Worm (Caenorhabditis elegans): Measurements from ENCODE around the gene C32D5.11.

Gene C32D5.11

DNA sequence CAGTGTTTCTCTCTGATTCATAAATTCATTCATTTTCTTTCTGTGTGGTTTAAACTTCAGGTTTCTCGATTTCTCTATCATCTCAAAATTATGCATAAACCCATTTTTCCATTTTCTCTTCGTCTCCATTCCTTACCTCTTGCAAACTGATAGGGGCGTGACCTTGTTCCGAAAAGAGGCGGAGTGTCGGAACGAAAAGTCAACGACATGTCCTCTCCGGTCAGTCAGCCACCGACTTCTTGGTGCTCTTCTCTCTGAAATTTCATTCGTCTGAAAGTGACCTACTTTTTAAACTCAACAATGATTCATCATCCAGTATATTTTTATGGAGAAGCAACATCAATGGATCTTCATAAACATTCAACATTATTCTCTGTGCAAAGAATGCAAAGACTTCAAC, 25.6 kb upstream of the C32D5.11 start, which contains the start of gene F58F12.12:
Gene F58F12.12 (plus strand): TSS at position 301 of the 400 bp plus-strand sequence.
- TF ChIP-seq tab-1 (GFP tag; IDR thresholded peaks at IDR 0.05) (no peak), T22C8.4 (GFP tag; IDR thresholded peaks at IDR 0.05) (no peak), cog-1 (tag; optimal IDR thresholded peaks at IDR 0.05) (no peak), ztf-29 (GFP tag; IDR thresholded peaks at IDR 0.05) (no peak), ztf-23 (GFP tag; IDR thresholded peaks at IDR 0.05) (no peak), flt-1 (GFP tag; IDR thresholded peaks at IDR 0.05) (no peak), med-1 (GFP tag; optimal IDR thresholded peaks at IDR 0.05; ENCODE audit: insufficient read depth) (no peak), ref-1 (GFP tag; conservative IDR thresholded peaks at IDR 0.05) (no peak), klf-2 (GFP tag; conservative IDR thresholded peaks at IDR 0.05) (no peak)

DNA sequence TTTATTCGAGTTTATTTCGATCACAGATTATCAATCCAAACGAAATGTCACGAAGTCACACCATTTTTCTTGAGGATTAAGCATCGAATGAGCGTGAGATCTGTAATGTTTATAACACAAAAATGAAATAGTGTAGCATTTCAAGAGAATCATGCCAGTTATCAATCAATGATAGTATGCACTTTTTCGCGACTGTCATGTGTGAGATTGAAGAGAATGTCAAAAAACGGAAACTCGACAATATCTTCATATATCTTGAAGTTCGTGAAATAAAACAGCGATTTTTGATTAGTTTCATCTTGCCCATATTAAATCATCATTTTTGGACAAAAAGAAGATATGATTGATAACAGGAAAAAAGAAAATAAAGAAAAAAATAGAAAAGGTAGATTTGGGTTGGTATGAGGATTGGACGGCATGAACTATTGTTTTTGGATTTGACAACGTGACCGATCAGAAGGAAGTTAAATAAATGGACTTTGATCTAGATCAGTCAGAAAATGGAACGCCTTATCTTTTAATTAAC, 23.9 kb upstream of the C32D5.11 start:
- TF ChIP-seq ref-1 (GFP tag; conservative IDR thresholded peaks at IDR 0.05) (no peak), tab-1 (GFP tag; IDR thresholded peaks at IDR 0.05) (no peak), ztf-29 (GFP tag; IDR thresholded peaks at IDR 0.05) (no peak), T22C8.4 (GFP tag; IDR thresholded peaks at IDR 0.05) (no peak), med-1 (GFP tag; optimal IDR thresholded peaks at IDR 0.05; ENCODE audit: insufficient read depth) (no peak), ztf-23 (GFP tag; IDR thresholded peaks at IDR 0.05) (no peak), klf-2 (GFP tag; conservative IDR thresholded peaks at IDR 0.05) (no peak), cog-1 (tag; optimal IDR thresholded peaks at IDR 0.05) (no peak), flt-1 (GFP tag; IDR thresholded peaks at IDR 0.05) (no peak)

DNA sequence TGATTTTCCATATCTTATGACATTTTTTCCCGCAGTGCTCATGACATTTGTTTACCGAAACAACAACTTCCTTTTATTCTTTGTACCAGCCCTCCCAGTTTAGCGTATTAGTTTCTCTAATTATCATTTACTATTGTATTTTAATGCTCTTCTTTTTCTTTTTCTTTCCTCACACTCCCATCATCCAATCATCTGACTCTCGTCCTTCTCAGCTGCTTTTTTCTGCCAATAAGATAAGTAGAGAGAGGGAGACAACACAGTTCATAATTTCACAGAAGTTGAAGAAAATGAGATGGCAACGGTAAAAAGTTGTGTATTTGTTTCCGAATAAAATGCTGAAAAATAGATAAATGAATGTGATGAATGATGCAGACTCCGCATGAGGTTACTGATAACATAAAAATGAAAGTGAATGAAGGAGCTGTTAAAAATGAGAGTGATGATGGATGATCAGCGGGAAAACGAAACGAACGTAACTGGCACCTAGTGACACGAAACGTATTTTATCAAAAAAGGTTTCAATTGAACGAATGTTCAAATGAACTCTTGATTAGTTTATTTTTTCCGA, 22.2 kb upstream of the C32D5.11 start:
- no peak for TF ChIP-seq klf-2 (GFP tag; conservative IDR thresholded peaks at IDR 0.05)

DNA sequence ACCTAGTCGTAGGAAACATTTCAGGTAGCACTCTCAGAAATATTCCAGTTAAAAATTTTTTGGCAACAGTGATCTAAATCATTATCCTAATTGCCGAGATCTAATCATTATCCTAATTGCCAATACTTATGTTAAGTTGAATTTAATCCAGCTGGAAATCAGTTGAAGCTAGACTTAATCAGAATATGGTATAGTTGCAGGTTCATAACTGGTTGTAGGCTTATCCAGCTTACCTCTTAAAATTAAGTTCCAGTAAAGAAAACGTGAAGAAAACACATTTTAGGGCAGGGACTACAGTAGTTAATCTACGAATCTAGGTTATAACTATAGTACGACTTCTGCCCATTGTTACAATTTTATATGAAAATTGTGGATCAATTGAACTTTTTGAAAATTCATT, 21.4 kb upstream of the C32D5.11 start:
- TF ChIP-seq klf-2 (GFP tag; conservative IDR thresholded peaks at IDR 0.05), result no peak
- TF ChIP-seq flt-1 (GFP tag; IDR thresholded peaks at IDR 0.05), result no peak
- no peak for TF ChIP-seq T22C8.4 (GFP tag; IDR thresholded peaks at IDR 0.05)
- TF ChIP-seq tab-1 (GFP tag; IDR thresholded peaks at IDR 0.05), result no peak
- no peak for TF ChIP-seq ref-1 (GFP tag; conservative IDR thresholded peaks at IDR 0.05)
- no peak for TF ChIP-seq med-1 (GFP tag; optimal IDR thresholded peaks at IDR 0.05; ENCODE audit: insufficient read depth)
- no peak for TF ChIP-seq cog-1 (tag; optimal IDR thresholded peaks at IDR 0.05)
- no peak for TF ChIP-seq ztf-29 (GFP tag; IDR thresholded peaks at IDR 0.05)
- TF ChIP-seq ztf-23 (GFP tag; IDR thresholded peaks at IDR 0.05), result no peak

DNA sequence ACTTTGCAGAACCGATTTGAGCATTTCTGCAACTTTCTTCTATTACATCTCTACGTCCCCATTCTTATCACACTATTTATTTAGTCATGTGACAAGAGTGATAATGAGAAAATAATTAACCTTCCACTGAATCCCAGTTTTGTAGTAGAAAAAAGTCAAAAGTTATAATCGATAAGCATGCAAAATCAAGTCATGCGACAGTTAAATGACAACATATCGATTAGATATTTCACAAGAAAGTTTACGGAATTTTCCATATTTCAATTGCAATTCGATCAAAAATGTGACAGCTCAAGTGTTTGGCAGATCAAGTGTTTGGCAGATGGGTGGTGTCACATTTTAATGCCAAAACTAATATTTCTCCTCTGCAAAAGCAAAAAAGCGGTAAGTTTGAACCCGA, 19.4 kb upstream of the C32D5.11 start:
- TF ChIP-seq flt-1 (GFP tag; IDR thresholded peaks at IDR 0.05) (no peak), cog-1 (tag; optimal IDR thresholded peaks at IDR 0.05) (no peak), ztf-29 (GFP tag; IDR thresholded peaks at IDR 0.05) (no peak), ztf-23 (GFP tag; IDR thresholded peaks at IDR 0.05) (no peak), ref-1 (GFP tag; conservative IDR thresholded peaks at IDR 0.05) (no peak), klf-2 (GFP tag; conservative IDR thresholded peaks at IDR 0.05) (no peak), tab-1 (GFP tag; IDR thresholded peaks at IDR 0.05) (no peak), med-1 (GFP tag; optimal IDR thresholded peaks at IDR 0.05; ENCODE audit: insufficient read depth) (no peak), T22C8.4 (GFP tag; IDR thresholded peaks at IDR 0.05) (no peak)

DNA sequence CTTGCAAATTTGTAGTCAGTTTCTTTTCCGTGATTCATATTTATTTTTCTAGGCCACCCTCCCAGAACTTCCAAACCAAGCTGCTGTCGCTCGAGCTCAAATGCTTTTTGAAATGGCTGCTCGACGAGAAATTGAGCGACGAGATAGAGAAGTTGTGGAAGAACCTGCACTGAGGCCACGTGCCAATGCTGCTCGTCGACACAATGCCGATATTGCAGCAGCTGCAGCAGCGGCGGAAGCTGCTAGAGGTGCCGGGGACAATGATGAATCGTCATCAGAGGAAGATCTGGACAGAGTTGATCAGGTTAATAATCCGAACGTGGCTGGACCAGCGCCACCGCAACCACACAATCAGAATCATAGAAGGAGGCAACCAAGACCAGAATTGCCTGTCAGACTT, 18.1 kb upstream of the C32D5.11 start:
- no peak for TF ChIP-seq ref-1 (GFP tag; conservative IDR thresholded peaks at IDR 0.05)
- TF ChIP-seq tab-1 (GFP tag; IDR thresholded peaks at IDR 0.05), result no peak
- TF ChIP-seq ztf-23 (GFP tag; IDR thresholded peaks at IDR 0.05), result no peak
- TF ChIP-seq T22C8.4 (GFP tag; IDR thresholded peaks at IDR 0.05), result no peak
- no peak for TF ChIP-seq ztf-29 (GFP tag; IDR thresholded peaks at IDR 0.05)
- no peak for TF ChIP-seq med-1 (GFP tag; optimal IDR thresholded peaks at IDR 0.05; ENCODE audit: insufficient read depth)
- no peak for TF ChIP-seq klf-2 (GFP tag; conservative IDR thresholded peaks at IDR 0.05)
- TF ChIP-seq flt-1 (GFP tag; IDR thresholded peaks at IDR 0.05), result no peak
- TF ChIP-seq cog-1 (tag; optimal IDR thresholded peaks at IDR 0.05), result no peak

DNA sequence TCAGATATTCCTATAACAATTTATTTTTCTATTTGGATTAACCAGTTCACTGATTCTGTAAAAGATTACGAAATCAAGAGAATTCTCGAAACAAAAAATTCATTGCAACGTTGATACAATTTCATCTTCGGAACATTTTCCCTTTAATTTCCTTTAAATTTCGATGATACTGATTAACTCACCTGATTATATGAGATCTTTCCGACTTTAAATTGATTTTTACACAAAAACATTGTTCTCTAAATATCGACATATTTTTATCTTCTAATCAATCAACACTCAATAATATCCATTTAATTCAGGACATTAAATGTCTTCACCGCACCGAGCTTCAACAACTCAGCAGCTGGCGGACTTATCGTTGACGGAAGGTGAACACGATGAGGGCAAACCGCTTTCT, 15.8 kb upstream of the C32D5.11 start, which contains the start of gene lin-23:
Gene lin-23 (plus strand): TSS at position 301 of the 400 bp plus-strand sequence.
- TF ChIP-seq ref-1 (GFP tag; conservative IDR thresholded peaks at IDR 0.05) (no peak), T22C8.4 (GFP tag; IDR thresholded peaks at IDR 0.05) (no peak), cog-1 (tag; optimal IDR thresholded peaks at IDR 0.05) (no peak)

DNA sequence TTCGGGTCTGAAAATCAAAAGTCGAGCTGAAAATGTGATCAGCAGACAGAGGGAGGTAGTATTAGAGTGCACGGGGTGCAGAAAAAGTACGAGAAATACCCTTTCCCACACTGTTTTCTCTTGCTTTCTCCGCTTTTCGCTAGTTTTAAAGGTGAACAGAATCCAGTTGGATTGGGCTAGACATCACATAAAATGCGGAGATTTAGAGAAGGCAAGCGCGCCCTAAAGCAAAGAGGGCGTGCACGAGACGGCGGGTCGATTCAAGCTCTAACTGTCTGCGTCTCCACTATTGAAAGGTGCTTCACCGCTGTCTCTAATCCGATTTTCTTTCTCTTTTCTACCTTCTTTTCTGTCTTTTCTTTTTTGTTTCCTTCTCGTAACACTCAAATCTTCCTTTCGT, 14.9 kb upstream of the C32D5.11 start:
- no peak for TF ChIP-seq tab-1 (GFP tag; IDR thresholded peaks at IDR 0.05)
- no peak for TF ChIP-seq ztf-29 (GFP tag; IDR thresholded peaks at IDR 0.05)
- peak; percentile 59 for TF ChIP-seq T22C8.4 (GFP tag; IDR thresholded peaks at IDR 0.05)
- TF ChIP-seq med-1 (GFP tag; optimal IDR thresholded peaks at IDR 0.05; ENCODE audit: insufficient read depth), result no peak
- TF ChIP-seq cog-1 (tag; optimal IDR thresholded peaks at IDR 0.05), result peak; percentile 57
- no peak for TF ChIP-seq klf-2 (GFP tag; conservative IDR thresholded peaks at IDR 0.05)
- no peak for TF ChIP-seq ztf-23 (GFP tag; IDR thresholded peaks at IDR 0.05)
- no peak for TF ChIP-seq ref-1 (GFP tag; conservative IDR thresholded peaks at IDR 0.05)
- no peak for TF ChIP-seq flt-1 (GFP tag; IDR thresholded peaks at IDR 0.05)

DNA sequence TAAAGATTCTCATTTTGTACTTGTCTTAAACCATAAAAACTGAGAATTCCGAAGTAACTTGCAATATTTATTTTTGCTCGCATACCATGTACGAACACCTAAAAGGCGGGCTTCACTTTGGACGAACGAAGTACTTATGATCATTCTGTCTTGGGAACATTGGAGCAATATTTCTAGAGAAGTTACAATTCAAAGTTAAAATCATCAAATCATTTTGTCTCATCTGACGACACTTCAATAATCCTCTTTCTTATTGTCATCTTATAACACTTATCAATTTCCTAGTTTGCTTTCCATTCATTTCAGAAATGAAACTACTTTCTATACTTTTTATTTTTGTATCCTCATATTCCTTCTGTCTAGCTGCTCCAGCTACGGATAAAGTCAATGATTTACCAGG, 11.4 kb upstream of the C32D5.11 start, which contains the start of gene ctsa-4.1:
Gene ctsa-4.1 (plus strand): TSS at position 301 of the 400 bp plus-strand sequence.
- TF ChIP-seq flt-1 (GFP tag; IDR thresholded peaks at IDR 0.05), result no peak
- no peak for TF ChIP-seq T22C8.4 (GFP tag; IDR thresholded peaks at IDR 0.05)
- TF ChIP-seq ztf-29 (GFP tag; IDR thresholded peaks at IDR 0.05), result no peak
- TF ChIP-seq cog-1 (tag; optimal IDR thresholded peaks at IDR 0.05), result no peak
- TF ChIP-seq tab-1 (GFP tag; IDR thresholded peaks at IDR 0.05), result no peak
- TF ChIP-seq ref-1 (GFP tag; conservative IDR thresholded peaks at IDR 0.05), result no peak
- no peak for TF ChIP-seq klf-2 (GFP tag; conservative IDR thresholded peaks at IDR 0.05)
- no peak for TF ChIP-seq ztf-23 (GFP tag; IDR thresholded peaks at IDR 0.05)
- no peak for TF ChIP-seq med-1 (GFP tag; optimal IDR thresholded peaks at IDR 0.05; ENCODE audit: insufficient read depth)

DNA sequence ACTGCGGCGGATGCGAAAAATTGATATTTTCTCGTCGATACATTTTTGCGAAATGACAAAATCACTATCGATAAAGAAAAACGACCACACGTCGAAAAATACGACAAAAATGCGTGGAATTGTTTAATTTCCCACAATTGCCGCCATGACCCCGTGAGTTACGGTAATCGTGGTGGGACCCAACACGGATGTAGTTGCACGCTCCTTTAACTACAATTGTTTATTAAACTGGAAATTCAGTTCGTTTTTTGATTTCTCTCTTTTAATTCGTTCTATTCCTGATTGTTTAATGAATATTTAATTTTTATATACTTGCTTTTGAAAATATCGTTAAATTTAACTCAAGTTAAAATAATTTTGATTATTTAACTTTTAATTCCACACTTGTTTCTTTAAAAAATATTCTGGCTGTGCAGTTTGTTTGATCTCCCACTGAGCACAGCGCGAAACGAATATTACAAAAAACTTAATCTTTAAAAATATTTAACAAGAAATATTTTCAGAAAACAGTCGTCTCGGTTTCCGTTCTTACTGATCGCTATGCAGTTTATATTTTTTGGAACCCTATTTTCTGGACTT, 10.1 kb upstream of the C32D5.11 start, which contains the start of the genes ani-2 and clec-88:
Gene ani-2 (minus strand): TSS at position 131 of the 579 bp plus-strand sequence.
Gene clec-88 (plus strand): TSS at position 486 of the 579 bp plus-strand sequence.
- no peak for TF ChIP-seq klf-2 (GFP tag; conservative IDR thresholded peaks at IDR 0.05)

Data from whole organism, midembryonic.